Worm (Caenorhabditis elegans) whole organism, midembryonic: ENCODE results near the gene T25B9.4.

Experiments
- T22C8.4 ChIP-seq: fragments of 200-800 bp; sonication (Bioruptor generic); IDR thresholded peaks from 2 replicates; pipeline ENCODE4 v1.3.6; 2022; ENCODE audit warnings: missing genetic modification characterization, missing compliant biosample characterization
- flt-1 ChIP-seq: fragments of 200-800 bp; sonication (Bioruptor generic); IDR thresholded peaks from 2 replicates; pipeline ENCODE4 v1.3.6; 2022; ENCODE audit warnings: missing genetic modification characterization, missing compliant biosample characterization
- med-1 ChIP-seq: sonication (generic microtip); optimal IDR thresholded peaks from 2 replicates; lab custom pipeline; 2017; ENCODE audit warnings: missing genetic modification characterization, mild to moderate bottlenecking, missing compliant biosample characterization, antibody characterized with exemption, missing genetic modification reagents; ENCODE audit not compliant: insufficient read depth
- tab-1 ChIP-seq: fragments of 200-800 bp; sonication (Bioruptor generic); IDR thresholded peaks from 2 replicates; pipeline ENCODE4 v1.3.6; 2022; ENCODE audit warnings: missing genetic modification characterization, missing compliant biosample characterization
- ztf-23 ChIP-seq: fragments of 200-800 bp; sonication (Bioruptor generic); IDR thresholded peaks from 2 replicates; pipeline ENCODE4 v1.3.6; 2022; ENCODE audit warnings: missing genetic modification reagents, missing genetic modification characterization, missing compliant biosample characterization

DNA sequence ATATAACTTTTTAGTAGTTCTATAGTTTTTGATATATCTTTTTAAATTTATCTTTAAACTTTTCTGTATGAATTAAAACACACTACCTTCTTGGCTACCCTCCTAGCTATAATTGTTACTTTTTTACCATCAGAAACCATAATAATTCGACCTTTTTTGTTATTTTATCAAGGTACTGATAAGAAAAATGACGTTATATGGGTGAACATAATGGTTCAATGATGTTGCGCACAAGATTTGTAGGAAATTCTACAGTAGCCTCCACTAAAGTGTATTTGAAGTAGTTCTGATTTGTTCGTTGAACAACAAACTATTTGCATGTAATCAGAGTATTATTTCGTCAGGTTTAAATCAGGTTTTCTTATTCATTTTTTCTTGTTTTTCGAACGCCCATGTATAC is 41.1 kb upstream of the T25B9.4 start:
- TF ChIP-seq T22C8.4 = no peak
- TF ChIP-seq flt-1 (GFP tag; lab: Robert Waterston, UW) = no peak
- TF ChIP-seq ztf-23 (GFP tag; lab: Robert Waterston, UW) = no peak
- no peak for TF ChIP-seq tab-1 (GFP tag; lab: Robert Waterston, UW)
- no peak for TF ChIP-seq med-1 (GFP tag; lab: Kevin White, UChicago)
